Fruit fly (Drosophila melanogaster): ENCODE measurements around the gene ND-ASHI.

Gene ND-ASHI

DNA sequence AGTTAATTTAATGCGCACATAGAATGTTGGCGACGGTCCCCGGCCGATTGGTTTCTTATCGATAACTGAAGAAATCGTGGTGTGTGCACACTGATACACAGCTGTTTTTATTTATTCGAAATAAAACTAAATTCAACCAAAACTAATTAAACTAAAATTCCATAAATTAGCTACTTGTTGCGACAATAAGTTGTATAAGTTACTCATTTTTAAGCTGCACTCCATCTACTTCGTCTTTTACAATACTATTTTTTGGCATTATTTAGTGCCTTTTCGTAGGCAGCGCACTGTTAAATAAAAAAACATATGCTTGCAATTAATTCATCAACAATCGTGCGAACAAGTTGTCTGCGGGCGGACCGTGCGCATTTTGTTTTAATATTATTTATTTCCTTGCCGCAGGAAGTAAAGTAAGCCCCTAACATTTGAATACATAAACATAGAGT lies 17.5 kb downstream of the ND-ASHI start, which contains the start of the genes CG3224 and Ctr1A:
TSS of gene CG3224 (minus strand) at position 71 of the 446 bp plus-strand sequence.
TSS of gene Ctr1A (plus strand) at position 256 of the 446 bp plus-strand sequence.
- TF ChIP-seq Hr78 (GFP tag; optimal IDR thresholded peaks at IDR 0.05) (no peak), pzg (GFP tag; optimal IDR thresholded peaks at IDR 0.05) (peak; percentile 59), sqz (GFP tag; optimal IDR thresholded peaks at IDR 0.05) (peak; percentile 43), Dp (GFP tag; optimal IDR thresholded peaks at IDR 0.05) (peak; percentile 26), vvl (GFP tag; IDR thresholded peaks at IDR 0.05) (no peak), CG9215 (GFP tag; IDR thresholded peaks at IDR 0.05) (no peak), sob (GFP tag; IDR thresholded peaks at IDR 0.05) (no peak), chinmo (GFP tag; IDR thresholded peaks at IDR 0.05; ENCODE audit: partially characterized antibody) (peak; percentile 79; the same call in 2 of the 4 replicates), twi (tag; optimal IDR thresholded peaks at IDR 0.05) (peak; percentile 72), dm (GFP tag; optimal IDR thresholded peaks at IDR 0.05) (peak; percentile 16), sens (GFP tag) (peak; percentile 32), mam (GFP tag; optimal IDR thresholded peaks at IDR 0.05) (no peak), CG6791 (GFP tag; IDR thresholded peaks at IDR 0.05; ENCODE audit: partially characterized antibody) (no peak), zen (tag; optimal IDR thresholded peaks at IDR 0.05) (peak; percentile 22), Nf-YC (tag; optimal IDR thresholded peaks at IDR 0.05) (peak; percentile 3), stwl (tag; optimal IDR thresholded peaks at IDR 0.05) (peak; percentile 51), CG18619 (GFP tag; optimal IDR thresholded peaks at IDR 0.05) (no peak), Bgb (GFP tag; IDR thresholded peaks at IDR 0.05; ENCODE audit: partially characterized antibody) (peak; percentile 33; the same call in 1 of the 2 replicates), lilli (GFP tag; optimal IDR thresholded peaks at IDR 0.05) (peak; percentile 15), CG3847 (GFP tag; IDR thresholded peaks at IDR 0.05) (no peak), abd-A (tag; optimal IDR thresholded peaks at IDR 0.05) (peak; percentile 62), CG31441 (GFP tag; IDR thresholded peaks at IDR 0.05) (0 out of 2 replicates have a peak, but pooled peaks have one; percentile 16), lab (GFP tag; optimal IDR thresholded peaks at IDR 0.05) (peak; percentile 13), trem (tag; optimal IDR thresholded peaks at IDR 0.05) (peak; percentile 76), MESR4 (GFP tag; optimal IDR thresholded peaks at IDR 0.05) (peak; percentile 28), jing (GFP tag; optimal IDR thresholded peaks at IDR 0.05) (no peak), zf30C (GFP tag; optimal IDR thresholded peaks at IDR 0.05) (peak; percentile 23), wdn (GFP tag; IDR thresholded peaks at IDR 0.05) (no peak), CHES-1-like (GFP tag; optimal IDR thresholded peaks at IDR 0.05) (peak; percentile 13), gfzf (GFP tag; optimal IDR thresholded peaks at IDR 0.05) (peak; percentile 80), CG30020 (tag; optimal IDR thresholded peaks at IDR 0.05) (peak; percentile 18), CG12219 (GFP tag; optimal IDR thresholded peaks at IDR 0.05) (no peak), YL-1 (GFP tag; optimal IDR thresholded peaks at IDR 0.05) (peak; percentile 64), crp (GFP tag; optimal IDR thresholded peaks at IDR 0.05) (peak; percentile 51 to 89), Sry-δ (GFP tag; optimal IDR thresholded peaks at IDR 0.05) (peak; percentile 80), MBD-R2 (GFP tag; IDR thresholded peaks at IDR 0.05) (peak; percentile 33; the same call in 1 of the 2 replicates), CG12659 (GFP tag; optimal IDR thresholded peaks at IDR 0.05) (peak; percentile 50), insv (GFP tag; optimal IDR thresholded peaks at IDR 0.05) (peak in 1 of 2 experiments; percentile 11), Xbp1 (GFP tag; optimal IDR thresholded peaks at IDR 0.05) (no peak), CG13287 (GFP tag; IDR thresholded peaks at IDR 0.05; ENCODE audit: partially characterized antibody) (peak; percentile 56), trh (GFP tag; optimal IDR thresholded peaks at IDR 0.05) (no peak), CG4282 (GFP tag; optimal IDR thresholded peaks at IDR 0.05) (no peak), Scr (GFP tag; IDR thresholded peaks at IDR 0.05; ENCODE audit: partially characterized antibody) (peak; percentile 45), unc-4 (GFP tag; IDR thresholded peaks at IDR 0.05; ENCODE audit: partially characterized antibody) (peak; percentile 54; the same call in 1 of the 2 replicates), Ets97D (GFP tag; optimal IDR thresholded peaks at IDR 0.05) (peak; percentile 51), gem (tag; optimal IDR thresholded peaks at IDR 0.05) (peak; percentile 5), tx (GFP tag; optimal IDR thresholded peaks at IDR 0.05) (no peak), CG2116 (GFP tag; optimal IDR thresholded peaks at IDR 0.05) (peak; percentile 55), CG13624 (GFP tag; optimal IDR thresholded peaks at IDR 0.05) (peak; percentile 51)

All from whole organism, embryonic.